Fruit fly (Drosophila melanogaster) whole organism, prepupa: ENCODE measurements around the gene CG14270.

Experiments
- Blimp-1 ChIP-seq: fragments of 200-800 bp; sonication (Bioruptor generic); optimal IDR thresholded peaks from 3 replicates; lab custom pipeline; 2017; ENCODE audit warnings: missing biosample characterization, missing genetic modification characterization, mild to moderate bottlenecking, moderate library complexity, missing genetic modification reagents
- CG10631 ChIP-seq: fragments of 200-800 bp; sonication (Bioruptor generic); optimal IDR thresholded peaks from 2 replicates; lab custom pipeline; 2016; ENCODE audit warnings: missing biosample characterization, missing genetic modification characterization
- CG6854 ChIP-seq: fragments of 200-800 bp; sonication (Bioruptor generic); optimal IDR thresholded peaks from 2 replicates; lab custom pipeline; 2017; ENCODE audit warnings: missing biosample characterization, mild to moderate bottlenecking, missing genetic modification characterization
- Met ChIP-seq: fragments of 200-800 bp; sonication (Bioruptor generic); optimal IDR thresholded peaks from 3 replicates; lab custom pipeline; 2016; ENCODE audit warnings: missing biosample characterization, missing genetic modification characterization
- Sox102F ChIP-seq: fragments of 200-800 bp; sonication (Bioruptor generic); optimal IDR thresholded peaks from 2 replicates; lab custom pipeline; 2016; ENCODE audit warnings: missing biosample characterization, mild to moderate bottlenecking, missing genetic modification characterization
- cyc ChIP-seq: fragments of 200-800 bp; sonication (Bioruptor generic); optimal IDR thresholded peaks from 3 replicates; lab custom pipeline; 2016; ENCODE audit warnings: missing biosample characterization, missing genetic modification characterization
- fd59A ChIP-seq: fragments of 200-800 bp; sonication (Bioruptor generic); optimal IDR thresholded peaks from 2 replicates; lab custom pipeline; 2017; ENCODE audit warnings: missing biosample characterization, mild to moderate bottlenecking, missing genetic modification characterization, missing genetic modification reagents
- fkh ChIP-seq: fragments of 200-800 bp; sonication (Bioruptor generic); optimal IDR thresholded peaks from 3 replicates; lab custom pipeline; 2017; ENCODE audit warnings: missing biosample characterization, mild to moderate bottlenecking, missing genetic modification characterization, moderate library complexity
- svp ChIP-seq: fragments of 200-800 bp; sonication (Bioruptor generic); peaks from one replicate; lab custom pipeline; 2016; ENCODE audit warnings: missing biosample characterization, missing genetic modification characterization

- TF ChIP-seq Blimp-1 (GFP tag; lab: Kevin White, UChicago) (no peak), Sox102F (no peak), CG10631 (GFP tag; lab: Kevin White, UChicago) (no peak), cyc (no peak), fkh (GFP tag; lab: Kevin White, UChicago) (no peak), svp (GFP tag; lab: Kevin White, UChicago) (no peak), Met (GFP tag; lab: Kevin White, UChicago) (no peak), CG6854 (GFP tag; lab: Kevin White, UChicago) (no peak), fd59A (no peak)
These were observed 29.7 kb downstream of the CG14270 start for dm6 chrX:3455431-3456001.
